Fruit fly (Drosophila melanogaster) whole organism, embryonic: ENCODE measurements around the gene CG14965.

Experiments used
- Antp ChIP-seq: fragments of 200-800 bp; sonication (Bioruptor generic); optimal IDR thresholded peaks from 3 replicates; lab custom pipeline; 2016; ENCODE audit warnings: missing biosample characterization, missing genetic modification characterization
- Atf3 ChIP-seq: fragments of 200-800 bp; sonication (Bioruptor generic); optimal IDR thresholded peaks from 3 replicates; lab custom pipeline; 2016; ENCODE audit warnings: missing biosample characterization, missing genetic modification characterization
- Awh ChIP-seq: fragments of 200-800 bp; sonication (Bioruptor generic); IDR thresholded peaks from 2 replicates; pipeline ENCODE4, ENCODE4 v1.3.6; 2022; ENCODE audit warnings: missing biosample characterization, missing genetic modification characterization
- Bdp1 ChIP-seq: fragments of 200-800 bp; sonication (Bioruptor generic); optimal IDR thresholded peaks from 3 replicates; lab custom pipeline; 2016; ENCODE audit warnings: missing biosample characterization, missing genetic modification characterization
- BtbVII ChIP-seq: fragments of 200-800 bp; sonication (Bioruptor generic); optimal IDR thresholded peaks from 3 replicates; lab custom pipeline; 2017; ENCODE audit warnings: missing biosample characterization, mild to moderate bottlenecking, missing genetic modification characterization
- CG10209 ChIP-seq: fragments of 200-800 bp; sonication (Bioruptor generic); optimal IDR thresholded peaks from 3 replicates; lab custom pipeline; 2017; ENCODE audit warnings: missing biosample characterization, mild to moderate bottlenecking, missing genetic modification characterization, missing genetic modification reagents
- CG11398 ChIP-seq: fragments of 200-800 bp; sonication (Bioruptor generic); optimal IDR thresholded peaks from 2 replicates; lab custom pipeline; 2016; ENCODE audit warnings: missing biosample characterization, missing genetic modification characterization
- CG12942 ChIP-seq: fragments of 200-800 bp; sonication (Bioruptor generic); optimal IDR thresholded peaks from 3 replicates; lab custom pipeline; 2016; ENCODE audit warnings: missing biosample characterization, missing genetic modification characterization
- CG15514 ChIP-seq: fragments of 200-800 bp; sonication (Bioruptor generic); optimal IDR thresholded peaks from 3 replicates; lab custom pipeline; 2017; ENCODE audit warnings: missing biosample characterization, missing genetic modification characterization, mild to moderate bottlenecking, moderate library complexity, missing genetic modification reagents
- CG16863 ChIP-seq: fragments of 200-800 bp; sonication (Bioruptor generic); optimal IDR thresholded peaks from 3 replicates; lab custom pipeline; 2016; ENCODE audit warnings: missing biosample characterization, missing genetic modification characterization
- CG17829 ChIP-seq: fragments of 200-800 bp; optimal IDR thresholded peaks from 2 replicates; lab custom pipeline; 2019; ENCODE audit warnings: missing biosample characterization, mild to moderate bottlenecking, missing genetic modification characterization, moderate library complexity
- CG18262 ChIP-seq: fragments of 200-800 bp; optimal IDR thresholded peaks from 3 replicates; lab custom pipeline; 2019; ENCODE audit warnings: missing biosample characterization, mild to moderate bottlenecking, missing genetic modification characterization, moderate library complexity
- CG18599 ChIP-seq: fragments of 200-800 bp; sonication (Bioruptor generic); optimal IDR thresholded peaks from 3 replicates; lab custom pipeline; 2017; ENCODE audit warnings: missing biosample characterization, missing genetic modification characterization, mild to moderate bottlenecking, moderate library complexity, missing genetic modification reagents
- CG2199 ChIP-seq: fragments of 200-800 bp; sonication (Bioruptor generic); IDR thresholded peaks from 3 replicates; pipeline ENCODE4 v1.3.6; 2022; ENCODE audit warnings: missing biosample characterization, missing genetic modification characterization
- CG2712 ChIP-seq: fragments of 200-800 bp; optimal IDR thresholded peaks from 3 replicates; lab custom pipeline; 2019; ENCODE audit warnings: missing biosample characterization, mild to moderate bottlenecking, missing genetic modification characterization, moderate library complexity
- CG3065 ChIP-seq: fragments of 200-800 bp; sonication (Bioruptor generic); optimal IDR thresholded peaks from 2 replicates; lab custom pipeline; 2016; ENCODE audit warnings: missing biosample characterization, missing genetic modification characterization
- CG31224 ChIP-seq: fragments of 200-800 bp; sonication (Bioruptor generic); IDR thresholded peaks from 2 replicates; pipeline ENCODE4 v1.3.6; 2022; ENCODE audit warnings: missing biosample characterization, missing genetic modification characterization
- CG34224 ChIP-seq: fragments of 200-800 bp; sonication (Bioruptor generic); IDR thresholded peaks from 3 replicates; pipeline ENCODE4 v1.3.6; 2022; ENCODE audit warnings: missing biosample characterization, missing genetic modification characterization; ENCODE audit not compliant: partially characterized antibody
- CG3838 ChIP-seq: fragments of 200-800 bp; sonication (Bioruptor generic); optimal IDR thresholded peaks from 3 replicates; lab custom pipeline; 2016; ENCODE audit warnings: missing biosample characterization, missing genetic modification characterization
- CG4282 ChIP-seq: fragments of 200-800 bp; sonication (Bioruptor generic); optimal IDR thresholded peaks from 2 replicates; lab custom pipeline; 2016; ENCODE audit warnings: missing biosample characterization, missing genetic modification characterization
- CG4854 ChIP-seq: fragments of 200-800 bp; sonication (Bioruptor generic); optimal IDR thresholded peaks from 2 replicates; lab custom pipeline; 2016; ENCODE audit warnings: missing biosample characterization, missing genetic modification characterization, inconsistent platforms
- CG6175 ChIP-seq: fragments of 200-800 bp; sonication (Bioruptor generic); IDR thresholded peaks from 3 replicates; pipeline ENCODE4 v1.3.6; 2022; ENCODE audit warnings: missing biosample characterization, missing genetic modification characterization
- CG7839 ChIP-seq: fragments of 200-800 bp; sonication (Bioruptor generic); optimal IDR thresholded peaks from 3 replicates; lab custom pipeline; 2018; ENCODE audit warnings: missing biosample characterization, mild to moderate bottlenecking, missing genetic modification characterization, moderate library complexity
- Dip3 ChIP-seq: fragments of 200-800 bp; sonication (Bioruptor generic); optimal IDR thresholded peaks from 3 replicates; lab custom pipeline; 2016; ENCODE audit warnings: missing biosample characterization, missing genetic modification characterization
- Fer2 ChIP-seq: fragments of 200-800 bp; sonication (Bioruptor generic); optimal IDR thresholded peaks from 2 replicates; lab custom pipeline; 2018; ENCODE audit warnings: missing biosample characterization, mild to moderate bottlenecking, missing genetic modification characterization, moderate library complexity
- Lpt ChIP-seq: fragments of >200 bp; optimal IDR thresholded peaks from 2 replicates; lab custom pipeline; 2018; ENCODE audit warnings: missing biosample characterization, missing genetic modification characterization
- MBD-R2 ChIP-seq: fragments of 200-800 bp; sonication (Bioruptor generic); IDR thresholded peaks from 2 replicates; pipeline ENCODE4 v1.3.6; 2022; ENCODE audit warnings: missing biosample characterization, missing genetic modification characterization
- Myb ChIP-seq: fragments of 200-800 bp; sonication (Bioruptor generic); optimal IDR thresholded peaks from 2 replicates; lab custom pipeline; 2016; ENCODE audit warnings: missing biosample characterization, missing genetic modification characterization
- Sox100B ChIP-seq: fragments of 200-800 bp; sonication (Bioruptor generic); optimal IDR thresholded peaks from 3 replicates; lab custom pipeline; 2018; ENCODE audit warnings: missing biosample characterization, mild to moderate bottlenecking, missing genetic modification characterization
- Usf ChIP-seq: fragments of 200-800 bp; sonication (Bioruptor generic); optimal IDR thresholded peaks from 2 replicates; lab custom pipeline; 2017; ENCODE audit warnings: missing genotype, missing biosample characterization, missing genetic modification characterization
- cwo ChIP-seq: fragments of 200-800 bp; sonication (Bioruptor generic); optimal IDR thresholded peaks from 3 replicates; lab custom pipeline; 2017; ENCODE audit warnings: missing biosample characterization, missing genetic modification characterization, mild to moderate bottlenecking, moderate library complexity, missing genetic modification reagents
- dysf ChIP-seq: fragments of 200-800 bp; sonication (Bioruptor generic); IDR thresholded peaks from 3 replicates; pipeline ENCODE4 v1.3.6; 2022; ENCODE audit warnings: missing biosample characterization, missing genetic modification characterization
- eve ChIP-seq, 2 experiments: fragments of >200 bp; optimal IDR thresholded peaks; 2 replicates each; lab custom pipeline; 2017; ENCODE audit warnings: missing biosample characterization in 2 of 2, missing genetic modification characterization in 2 of 2
- hb ChIP-seq: fragments of 200-800 bp; sonication (Bioruptor generic); IDR thresholded peaks from 3 replicates; pipeline ENCODE4 v1.3.6; 2022; ENCODE audit warnings: missing biosample characterization, missing genetic modification characterization; ENCODE audit not compliant: partially characterized antibody
- insv ChIP-seq, 2 experiments: fragments of 200-800 bp; sonication (Bioruptor generic); optimal IDR thresholded peaks; 3 replicates each; lab custom pipeline; 2016 to 2018; ENCODE audit warnings: missing biosample characterization in 2 of 2, missing genetic modification characterization in 2 of 2
- lola ChIP-seq, 3 experiments: fragments of >200 bp in 2 of 3; fragments of 200-800 bp in 1 of 3; sonication (Bioruptor generic) in 1 of 3; optimal IDR thresholded peaks; 2 replicates each; lab custom pipeline; 2017 to 2019; ENCODE audit warnings: missing biosample characterization in 3 of 3, missing genetic modification characterization in 3 of 3, mild to moderate bottlenecking in 1 of 3, moderate library complexity in 1 of 3
- lov ChIP-seq, 2 experiments: fragments of 200-800 bp in 1 of 2; fragments of >200 bp in 1 of 2; sonication (Bioruptor generic) in 1 of 2; IDR thresholded peaks in 1 of 2; optimal IDR thresholded peaks in 1 of 2; 2 replicates in 1 of 2; 3 replicates in 1 of 2; pipeline versions ENCODE4 v1.3.6 to Lab custom; 2017 to 2022; ENCODE audit warnings: missing biosample characterization in 1 of 2, missing genetic modification characterization in 1 of 2
- nerfin-1 ChIP-seq: fragments of 200-800 bp; sonication (Bioruptor generic); optimal IDR thresholded peaks from 3 replicates; lab custom pipeline; 2019; ENCODE audit warnings: missing biosample characterization, mild to moderate bottlenecking, missing genetic modification characterization, moderate library complexity
- nmo ChIP-seq: fragments of 200-800 bp; sonication (Bioruptor generic); optimal IDR thresholded peaks from 2 replicates; lab custom pipeline; 2018; ENCODE audit warnings: missing biosample characterization, mild to moderate bottlenecking, missing genetic modification characterization, moderate library complexity
- org-1 ChIP-seq: fragments of 200-800 bp; sonication (Bioruptor generic); optimal IDR thresholded peaks from 2 replicates; lab custom pipeline; 2017; ENCODE audit warnings: missing biosample characterization, missing genetic modification characterization
- pb ChIP-seq: fragments of 200-800 bp; sonication (Bioruptor generic); optimal IDR thresholded peaks from 3 replicates; lab custom pipeline; 2016; ENCODE audit warnings: missing biosample characterization, missing genetic modification characterization
- pros ChIP-seq: fragments of 200-800 bp; sonication (Bioruptor generic); optimal IDR thresholded peaks from 3 replicates; lab custom pipeline; 2019; ENCODE audit warnings: missing biosample characterization, mild to moderate bottlenecking, missing genetic modification characterization, moderate library complexity
- pzg ChIP-seq: fragments of 200-800 bp; sonication (Bioruptor generic); optimal IDR thresholded peaks from 3 replicates; lab custom pipeline; 2018; ENCODE audit warnings: missing biosample characterization, mild to moderate bottlenecking, missing genetic modification characterization, moderate library complexity
- ranshi ChIP-seq: fragments of 200-800 bp; sonication (Bioruptor generic); IDR thresholded peaks from 2 replicates; pipeline ENCODE4 v1.3.6; 2022; ENCODE audit warnings: missing biosample characterization, missing genetic modification characterization
- rib ChIP-seq: fragments of 200-800 bp; sonication (Bioruptor generic); IDR thresholded peaks from 2 replicates; pipeline ENCODE4 v1.3.6; 2022; ENCODE audit warnings: missing biosample characterization, missing genetic modification characterization
- run ChIP-seq: fragments of 200-800 bp; sonication (Bioruptor generic); optimal IDR thresholded peaks from 3 replicates; lab custom pipeline; 2018; ENCODE audit warnings: missing biosample characterization, mild to moderate bottlenecking, missing genetic modification characterization
- trem ChIP-seq: fragments of 200-800 bp; optimal IDR thresholded peaks from 3 replicates; lab custom pipeline; 2019; ENCODE audit warnings: missing biosample characterization, mild to moderate bottlenecking, missing genetic modification characterization, moderate library complexity
- vvl ChIP-seq: fragments of 200-800 bp; sonication (Bioruptor generic); IDR thresholded peaks from 2 replicates; pipeline ENCODE4 v1.3.6; 2022; ENCODE audit warnings: missing biosample characterization, missing genetic modification characterization
- zfh2 ChIP-seq: fragments of 200-800 bp; sonication (Bioruptor generic); optimal IDR thresholded peaks from 2 replicates; lab custom pipeline; 2016; ENCODE audit warnings: missing biosample characterization, missing genetic modification characterization

CG14965 gene

DNA sequence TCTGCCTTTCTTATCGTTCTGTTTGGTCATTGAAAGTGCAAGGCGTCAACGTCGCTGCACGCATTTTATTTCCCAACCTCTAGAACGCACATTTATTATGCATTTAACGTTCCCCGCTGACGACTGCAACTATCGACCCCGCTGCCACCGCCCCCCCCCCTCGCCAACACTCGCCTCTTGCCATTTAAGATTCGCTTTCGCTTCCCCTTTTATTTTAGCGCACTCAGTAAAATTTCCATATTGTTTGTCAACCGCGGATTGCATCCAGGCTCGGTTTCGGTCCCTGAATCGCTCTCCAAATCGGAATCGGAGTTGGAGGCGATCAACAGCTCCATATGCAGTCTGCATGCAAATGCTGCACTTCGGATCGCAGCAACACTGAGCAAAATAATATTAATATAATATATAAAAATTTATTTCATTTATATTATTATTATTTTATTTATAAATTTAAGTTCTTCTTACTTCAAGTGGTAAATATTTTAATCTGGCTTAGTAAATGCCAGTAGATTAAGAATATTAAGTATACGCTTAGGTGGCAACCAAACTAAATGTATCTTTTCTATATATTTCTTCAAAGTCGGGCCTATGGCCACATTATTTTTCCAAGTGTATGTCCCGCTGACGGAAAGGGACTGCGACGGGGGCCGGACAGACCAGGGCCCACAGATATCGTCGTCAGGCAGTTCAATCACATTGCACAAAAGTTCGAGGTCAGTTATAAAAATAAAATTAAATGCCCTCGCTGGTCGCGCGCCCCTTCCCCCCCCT is 48.5 kb upstream of the CG14965 start (continued):
- TF ChIP-seq CG2199 (GFP tag; lab: Robert Waterston, UW) = no peak
- no peak for TF ChIP-seq ranshi
- TF ChIP-seq nerfin-1 (tag; lab: Kevin White, UChicago) = no peak
- no peak for TF ChIP-seq insv (GFP tag; optimal IDR thresholded peaks at IDR 0.05; lab: Kevin White, UChicago)
- no peak for TF ChIP-seq Awh (GFP tag; lab: Robert Waterston, UW)
- peak; percentile 26; the same call in 1 of the 2 replicates for TF ChIP-seq vvl
- no peak for TF ChIP-seq hb (GFP tag; lab: Robert Waterston, UW)
- TF ChIP-seq Myb (GFP tag; lab: Kevin White, UChicago) = no peak
- TF ChIP-seq Atf3 = no peak
- TF ChIP-seq CG31224 (GFP tag; lab: Robert Waterston, UW) = no peak
- no peak for TF ChIP-seq CG34224 (GFP tag; lab: Robert Waterston, UW)
- TF ChIP-seq zfh2 = no peak
- no peak for TF ChIP-seq CG15514 (GFP tag; lab: Kevin White, UChicago)
- no peak for TF ChIP-seq Lpt (GFP tag; lab: Kevin White, UChicago)
- TF ChIP-seq CG4854 (GFP tag; lab: Kevin White, UChicago) = no peak
- no peak for TF ChIP-seq CG12942
- no peak for TF ChIP-seq org-1 (GFP tag; lab: Kevin White, UChicago)
- TF ChIP-seq CG17829 (tag; lab: Kevin White, UChicago) = peak; percentile 11
- TF ChIP-seq CG11398 (GFP tag; lab: Kevin White, UChicago) = no peak
- TF ChIP-seq CG16863 = no peak
- peak; percentile 17 for TF ChIP-seq trem (tag; lab: Kevin White, UChicago)
- no peak for TF ChIP-seq lov (optimal IDR thresholded peaks at IDR 0.05; lab: Kevin White, UChicago)
- TF ChIP-seq lov (GFP tag; IDR thresholded peaks at IDR 0.05; lab: Robert Waterston, UW) = no peak
- peak; percentile 53 for TF ChIP-seq CG2712 (tag; lab: Kevin White, UChicago)
- TF ChIP-seq BtbVII (GFP tag; lab: Kevin White, UChicago) = no peak
- no peak for TF ChIP-seq Antp
- TF ChIP-seq run (tag; lab: Kevin White, UChicago) = no peak
- no peak for TF ChIP-seq CG3065 (GFP tag; lab: Kevin White, UChicago)
- peak; percentile 60 for TF ChIP-seq nmo (GFP tag; lab: Kevin White, UChicago)
- TF ChIP-seq cwo (GFP tag; lab: Kevin White, UChicago) = no peak
- TF ChIP-seq pros (GFP tag; lab: Kevin White, UChicago) = no peak
- no peak for TF ChIP-seq CG3838
- TF ChIP-seq CG4282 (GFP tag; lab: Kevin White, UChicago) = no peak
- TF ChIP-seq Sox100B (GFP tag; lab: Kevin White, UChicago) = peak; percentile 28
- TF ChIP-seq CG7839 (tag; lab: Kevin White, UChicago) = peak; percentile 32
- no peak for TF ChIP-seq CG6175 (GFP tag; lab: Robert Waterston, UW)
- TF ChIP-seq MBD-R2 (GFP tag; lab: Robert Waterston, UW) = no peak
- 0 out of 3 replicates have a peak, but pooled peaks have one; percentile 25 for TF ChIP-seq dysf (GFP tag; lab: Robert Waterston, UW)
- no peak for TF ChIP-seq Dip3
- no peak for TF ChIP-seq pb (GFP tag; lab: Kevin White, UChicago)
- TF ChIP-seq eve (GFP tag; optimal IDR thresholded peaks at IDR 0.05; lab: Kevin White, UChicago) = no peak
- TF ChIP-seq rib (GFP tag; lab: Robert Waterston, UW) = no peak
- TF ChIP-seq Usf (GFP tag; lab: Kevin White, UChicago) = no peak
- no peak for TF ChIP-seq pzg
- no peak for TF ChIP-seq Bdp1 (GFP tag; lab: Kevin White, UChicago)
- TF ChIP-seq CG18599 (GFP tag; lab: Kevin White, UChicago) = no peak
- peak in 1 of 3 experiments; percentile 37 for TF ChIP-seq lola (GFP tag; optimal IDR thresholded peaks at IDR 0.05; lab: Kevin White, UChicago)
- TF ChIP-seq CG10209 (GFP tag; lab: Kevin White, UChicago) = peak; percentile 12
- TF ChIP-seq Fer2 (tag; lab: Kevin White, UChicago) = no peak
- peak; percentile 45 for TF ChIP-seq CG18262 (tag; lab: Kevin White, UChicago)
